Worm (Caenorhabditis elegans): ENCODE measurements around the gene Y17G7B.23.

Y17G7B.23 gene

DNA sequence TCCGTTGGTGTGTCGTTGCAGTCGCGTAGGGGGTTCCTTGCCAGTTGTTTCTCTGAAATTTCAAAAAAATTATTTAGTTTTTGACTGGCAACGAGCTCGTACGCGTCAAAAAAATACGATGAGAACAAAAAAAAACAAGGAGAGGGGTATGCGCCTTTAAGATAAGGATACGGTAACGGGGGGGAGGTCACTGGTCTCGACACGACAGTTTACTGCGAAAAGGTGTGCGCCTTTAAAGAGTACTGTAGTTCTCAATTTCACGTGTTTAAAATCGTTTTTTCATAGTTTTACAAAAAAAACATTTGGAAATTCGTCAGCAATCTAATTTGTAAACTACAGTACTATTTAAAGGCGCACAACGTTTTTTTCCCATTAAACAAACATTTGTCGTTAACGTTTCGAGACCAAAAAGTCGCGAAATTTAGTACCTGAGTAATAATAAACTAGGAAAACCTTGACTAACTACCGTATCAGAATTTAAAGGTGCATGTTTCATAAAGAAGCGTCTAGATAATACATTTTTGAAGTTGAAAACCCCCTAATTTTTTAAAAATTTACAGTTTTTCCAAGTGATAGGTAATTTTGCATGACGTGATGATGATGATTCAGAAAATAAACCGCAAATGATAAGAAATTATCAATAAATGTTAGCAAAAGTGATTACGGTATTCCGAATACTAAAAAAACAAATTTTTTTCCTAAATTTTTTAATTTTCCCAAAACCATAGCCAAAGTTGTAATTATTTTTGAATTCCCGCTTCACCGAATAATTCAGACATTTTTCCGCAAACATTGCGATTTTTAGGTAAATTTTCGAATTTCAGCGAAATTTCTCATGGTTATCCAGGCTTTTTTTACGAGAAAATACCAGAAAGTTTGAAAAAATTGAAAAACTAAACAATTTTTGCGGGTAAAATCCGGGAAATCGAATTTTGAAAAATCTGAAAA lies 24.7 kb upstream of the Y17G7B.23 start:
- TF ChIP-seq ama-1 (optimal IDR thresholded peaks at IDR 0.05), result peak; percentile 79
- no peak for TF ChIP-seq ceh-19 (GFP tag; optimal IDR thresholded peaks at IDR 0.05)
- no peak for TF ChIP-seq ets-4 (tag; optimal IDR thresholded peaks at IDR 0.05)
- TF ChIP-seq ceh-34 (tag; optimal IDR thresholded peaks at IDR 0.05), result no peak
- no peak for TF ChIP-seq nhr-11 (tag; optimal IDR thresholded peaks at IDR 0.05)
- TF ChIP-seq ceh-2 (tag; optimal IDR thresholded peaks at IDR 0.05), result no peak
- TF ChIP-seq T23F11.4 (GFP tag; optimal IDR thresholded peaks at IDR 0.05), result no peak
- no peak for TF ChIP-seq K09A11.1 (tag; optimal IDR thresholded peaks at IDR 0.05; ENCODE audit: insufficient read depth)
- TF ChIP-seq ceh-45 (GFP tag; IDR thresholded peaks at IDR 0.05), result no peak
- no peak for TF ChIP-seq syd-9 (tag; optimal IDR thresholded peaks at IDR 0.05)
- no peak for TF ChIP-seq ceh-22 (tag; optimal IDR thresholded peaks at IDR 0.05)
- TF ChIP-seq C08G9.2 (tag; optimal IDR thresholded peaks at IDR 0.05), result no peak
- TF ChIP-seq che-1 (tag; optimal IDR thresholded peaks at IDR 0.05), result no peak
- TF ChIP-seq elt-2 (tag; optimal IDR thresholded peaks at IDR 0.05), result peak; percentile 23
- no peak for TF ChIP-seq fkh-6 (tag; optimal IDR thresholded peaks at IDR 0.05)
- no peak for TF ChIP-seq eyg-1 (tag; optimal IDR thresholded peaks at IDR 0.05)
- TF ChIP-seq sdc-2 (tag; optimal IDR thresholded peaks at IDR 0.05), result no peak
- TF ChIP-seq K02D7.2 (tag; optimal IDR thresholded peaks at IDR 0.05), result no peak
- no peak for TF ChIP-seq npax-4 (tag; optimal IDR thresholded peaks at IDR 0.05)
- TF ChIP-seq gmeb-2 (tag; optimal IDR thresholded peaks at IDR 0.05), result peak; percentile 67
- no peak for TF ChIP-seq F13H6.1 (tag; optimal IDR thresholded peaks at IDR 0.05)
- no peak for TF ChIP-seq ceh-18 (tag; optimal IDR thresholded peaks at IDR 0.05)
- TF ChIP-seq ceh-14 (tag; optimal IDR thresholded peaks at IDR 0.05), result no peak
- peak; percentile 25 for TF ChIP-seq C38D4.7 (GFP tag; optimal IDR thresholded peaks at IDR 0.05)
- no peak for TF ChIP-seq hlh-30 (tag; optimal IDR thresholded peaks at IDR 0.05; ENCODE audit: insufficient read depth)
- TF ChIP-seq pat-9 (tag; optimal IDR thresholded peaks at IDR 0.05), result no peak
- no peak for TF ChIP-seq ceh-24 (tag; optimal IDR thresholded peaks at IDR 0.05)
- TF ChIP-seq unc-42 (tag; optimal IDR thresholded peaks at IDR 0.05), result no peak
- TF ChIP-seq tbx-2 (tag; optimal IDR thresholded peaks at IDR 0.05), result no peak
- no peak for TF ChIP-seq fax-1 (tag; optimal IDR thresholded peaks at IDR 0.05)
- TF ChIP-seq nfya-1 (tag; optimal IDR thresholded peaks at IDR 0.05), result peak; percentile 4
- no peak for TF ChIP-seq Y22D7AL.16 (tag; optimal IDR thresholded peaks at IDR 0.05)
- no peak for TF ChIP-seq ceh-30 (tag; optimal IDR thresholded peaks at IDR 0.05)

DNA sequence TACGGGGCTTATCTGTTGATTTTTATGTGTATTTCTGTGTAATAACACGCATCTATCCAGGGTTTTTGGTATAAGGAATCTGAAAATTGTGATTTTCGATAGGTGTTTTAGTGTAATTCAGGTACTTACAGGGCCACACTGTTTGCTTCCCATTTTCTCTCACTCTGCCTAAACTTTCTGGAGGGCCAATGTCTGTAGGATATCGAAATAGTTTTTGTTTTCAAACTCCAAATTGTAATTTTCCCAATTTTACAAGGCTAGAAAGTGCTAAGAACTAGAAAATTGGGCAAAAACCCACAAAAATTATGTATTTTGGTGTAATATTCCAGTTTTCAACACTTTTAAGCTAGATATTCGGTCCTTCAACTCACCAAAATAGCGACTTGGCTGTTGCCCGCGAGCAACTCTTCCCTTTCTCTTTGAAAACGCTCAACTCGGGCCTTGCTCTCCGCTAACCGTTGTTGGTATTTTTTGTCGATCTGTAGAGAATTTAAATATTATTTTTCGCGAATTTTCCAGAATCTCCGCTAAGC lies 22.2 kb upstream of the Y17G7B.23 start:
- no peak for TF ChIP-seq zip-5 (tag; optimal IDR thresholded peaks at IDR 0.05)
- TF ChIP-seq fkh-10 (GFP tag; optimal IDR thresholded peaks at IDR 0.05), result no peak
- no peak for TF ChIP-seq ceh-2 (tag; optimal IDR thresholded peaks at IDR 0.05)
- TF ChIP-seq elt-4 (tag; optimal IDR thresholded peaks at IDR 0.05), result no peak
- TF ChIP-seq eyg-1 (tag; optimal IDR thresholded peaks at IDR 0.05), result no peak
- no peak for TF ChIP-seq fkh-6 (tag; optimal IDR thresholded peaks at IDR 0.05)
- no peak for TF ChIP-seq mec-3 (tag; optimal IDR thresholded peaks at IDR 0.05; ENCODE audit: borderline replicate concordance)
- TF ChIP-seq hlh-13 (GFP tag; optimal IDR thresholded peaks at IDR 0.05), result no peak
- TF ChIP-seq rnt-1 (tag; optimal IDR thresholded peaks at IDR 0.05), result no peak
- no peak for TF ChIP-seq Y22D7AL.16 (tag; optimal IDR thresholded peaks at IDR 0.05)
- TF ChIP-seq ceh-19 (GFP tag; optimal IDR thresholded peaks at IDR 0.05), result no peak
- no peak for TF ChIP-seq ceh-9 (tag; optimal IDR thresholded peaks at IDR 0.05)
- TF ChIP-seq elt-2 (tag; optimal IDR thresholded peaks at IDR 0.05), result no peak
- TF ChIP-seq T23F11.4 (GFP tag; optimal IDR thresholded peaks at IDR 0.05), result no peak
- no peak for TF ChIP-seq tbx-7 (tag; optimal IDR thresholded peaks at IDR 0.05)
- no peak for TF ChIP-seq hlh-8 (tag; optimal IDR thresholded peaks at IDR 0.05)
- no peak for TF ChIP-seq ceh-6 (GFP tag; optimal IDR thresholded peaks at IDR 0.05)
- no peak for TF ChIP-seq hlh-6 (tag; optimal IDR thresholded peaks at IDR 0.05)

Measured in whole organism, late embryonic.